Worm (Caenorhabditis elegans) whole organism, dauer: Measurements from ENCODE around the gene clec-33.

Experiments used
- unc-62 ChIP-seq: sonication (generic microtip); optimal IDR thresholded peaks from 2 replicates; lab custom pipeline; 2017; ENCODE audit warnings: missing biosample characterization, missing genetic modification reagents, missing genetic modification characterization

clec-33 gene

ce11 chrV:16869740-16870139, at the start of gene clec-33:
Gene clec-33, minus strand, starts transcription at chrV:16869840.
- TF ChIP-seq unc-62 (GFP tag; lab: Kevin White, UChicago), result no peak

ce11 chrV:16918378-16918777, 48.7 kb upstream of the clec-33 start, which contains the start of the genes fbxa-206 and Y102A5C.2:
Gene fbxa-206, minus strand, starts transcription at chrV:16918478.
Gene Y102A5C.2, plus strand, starts transcription at chrV:16918731.
- TF ChIP-seq unc-62 (GFP tag; lab: Kevin White, UChicago), result no peak

ce11 chrV:16916079-16916478, 46.4 kb upstream of the clec-33 start, which contains the start of gene F09C6.10:
Gene F09C6.10, minus strand, starts transcription at chrV:16916179.
- no peak for TF ChIP-seq unc-62 (GFP tag; lab: Kevin White, UChicago)

- no peak for TF ChIP-seq unc-62 (GFP tag; lab: Kevin White, UChicago)
These were observed 42.3 kb upstream of the clec-33 start, which contains the start of gene nhr-116 for ce11 chrV:16911934-16912333. Gene nhr-116, plus strand, starts transcription at chrV:16912234.

ce11 chrV:16911294-16911693, 41.7 kb upstream of the clec-33 start:
- TF ChIP-seq unc-62 (GFP tag; lab: Kevin White, UChicago), result no peak

ce11 chrV:16910864-16911263, 41.2 kb upstream of the clec-33 start:
- no peak for TF ChIP-seq unc-62 (GFP tag; lab: Kevin White, UChicago)

- TF ChIP-seq unc-62 (GFP tag; lab: Kevin White, UChicago), result no peak
These were observed 40.2 kb upstream of the clec-33 start, which contains the start of gene F09C6.16 for ce11 chrV:16909871-16910270. Gene F09C6.16, minus strand, starts transcription at chrV:16909971.

ce11 chrV:16904612-16905011, 35.0 kb upstream of the clec-33 start, which contains the start of gene nhr-262:
Gene nhr-262, plus strand, starts transcription at chrV:16904912.
- TF ChIP-seq unc-62 (GFP tag; lab: Kevin White, UChicago), result no peak

- TF ChIP-seq unc-62 (GFP tag; lab: Kevin White, UChicago), result no peak
These were observed 33.1 kb upstream of the clec-33 start, which contains the start of gene srd-68 for ce11 chrV:16902726-16903125. Gene srd-68, minus strand, starts transcription at chrV:16902826.

- no peak for TF ChIP-seq unc-62 (GFP tag; lab: Kevin White, UChicago)
These were observed 29.7 kb upstream of the clec-33 start, which contains the start of gene fbxa-45 for ce11 chrV:16899355-16899754. Gene fbxa-45, minus strand, starts transcription at chrV:16899455.

- no peak for TF ChIP-seq unc-62 (GFP tag; lab: Kevin White, UChicago)
These were observed 23.8 kb upstream of the clec-33 start, which contains the start of gene F09C6.15 for ce11 chrV:16893440-16893839. Gene F09C6.15, plus strand, starts transcription at chrV:16893740.

ce11 chrV:16888788-16889325, 19.2 kb upstream of the clec-33 start, which contains the start of the genes ifas-2 and fbxa-44:
Gene ifas-2, minus strand, starts transcription at chrV:16888888.
Gene fbxa-44, plus strand, starts transcription at chrV:16889275.
- TF ChIP-seq unc-62 (GFP tag; lab: Kevin White, UChicago), result no peak

- TF ChIP-seq unc-62 (GFP tag; lab: Kevin White, UChicago), result no peak
These were observed 15.1 kb upstream of the clec-33 start, which contains the start of gene F09C6.13 for ce11 chrV:16884744-16885143. Gene F09C6.13, plus strand, starts transcription at chrV:16885044.

- TF ChIP-seq unc-62 (GFP tag; lab: Kevin White, UChicago), result no peak
These were observed 12.7 kb upstream of the clec-33 start, which contains the start of the genes F09C6.11 and F09C6.12 for ce11 chrV:16882260-16882918. Gene F09C6.11, minus strand, starts transcription at chrV:16882310. Gene F09C6.12, plus strand, starts transcription at chrV:16882868.

ce11 chrV:16880679-16881078, 11.0 kb upstream of the clec-33 start, which contains the start of gene F09C6.14:
Gene F09C6.14, plus strand, starts transcription at chrV:16880979.
- TF ChIP-seq unc-62 (GFP tag; lab: Kevin White, UChicago), result no peak

- no peak for TF ChIP-seq unc-62 (GFP tag; lab: Kevin White, UChicago)
These were observed 10.4 kb upstream of the clec-33 start, which contains the start of gene F09C6.3 for ce11 chrV:16880054-16880453. Gene F09C6.3, minus strand, starts transcription at chrV:16880154.
